Worm (Caenorhabditis elegans) whole organism, L3 larva: Measurements from ENCODE around the gene mau-8.

Experiments
- fkh-2 ChIP-seq: fragments of 150-350 bp; optimal IDR thresholded peaks from 2 replicates; lab custom pipeline; 2014; ENCODE audit warnings: missing biosample characterization, missing genetic modification reagents, missing genetic modification characterization
- jun-1 ChIP-seq: fragments of 150-350 bp; optimal IDR thresholded peaks from 2 replicates; lab custom pipeline; 2014; ENCODE audit warnings: missing biosample characterization, missing genetic modification reagents, missing genetic modification characterization
- pqm-1 ChIP-seq: fragments of 150-350 bp; optimal IDR thresholded peaks from 2 replicates; lab custom pipeline; 2017; ENCODE audit warnings: missing biosample characterization, missing genetic modification characterization, inconsistent platforms
- snpc-4 ChIP-seq: fragments of 150-350 bp; optimal IDR thresholded peaks from 2 replicates; lab custom pipeline; 2014; ENCODE audit warnings: missing biosample characterization, missing genetic modification characterization

DNA sequence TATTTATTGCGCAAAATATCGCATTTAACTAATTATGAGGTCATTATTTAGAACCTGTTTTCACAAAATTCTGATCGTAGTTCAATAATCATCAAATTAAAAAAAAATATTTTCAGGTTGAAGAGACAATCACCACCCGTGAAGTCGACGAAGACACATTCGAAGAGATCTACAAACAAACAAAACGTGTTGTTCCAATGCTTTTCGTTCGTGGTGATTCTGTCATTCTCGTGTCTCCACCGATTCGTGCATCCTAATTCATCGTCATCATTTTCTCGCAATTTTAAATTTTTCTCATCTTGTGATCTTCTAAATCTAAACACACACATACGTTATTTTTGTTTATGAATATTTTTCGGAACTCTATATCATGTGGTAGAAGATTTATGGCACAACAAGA is 11.0 kb downstream of the mau-8 start:
- no peak for TF ChIP-seq fkh-2 (tag; lab: Kevin White, UChicago)
- peak; percentile 38 for TF ChIP-seq jun-1 (tag; lab: Kevin White, UChicago)
- TF ChIP-seq pqm-1: peak; percentile 19
- no peak for TF ChIP-seq snpc-4 (tag; lab: Kevin White, UChicago)
